Worm (Caenorhabditis elegans): ENCODE measurements around the gene nhr-135.

nhr-135 gene

ce11 chrV:7130974-7131373 is 37.4 kb upstream of the nhr-135 start, which contains the start of gene srx-36:
TSS of gene srx-36 (minus strand) at chrV:7131074.
- no peak for TF ChIP-seq ztf-4 (tag; optimal IDR thresholded peaks at IDR 0.05)
- no peak for TF ChIP-seq jun-1 (tag; optimal IDR thresholded peaks at IDR 0.05)
- no peak for TF ChIP-seq fkh-2 (tag; optimal IDR thresholded peaks at IDR 0.05)
- no peak for TF ChIP-seq unc-62 (GFP tag; optimal IDR thresholded peaks at IDR 0.05)
- no peak for TF ChIP-seq daf-12 (tag; optimal IDR thresholded peaks at IDR 0.05)
- no peak for TF ChIP-seq eor-1 (tag; optimal IDR thresholded peaks at IDR 0.05)
- no peak for TF ChIP-seq mdl-1 (tag; optimal IDR thresholded peaks at IDR 0.05)

ce11 chrV:7129460-7129859 is 35.9 kb upstream of the nhr-135 start, which contains the start of gene T01C4.8:
TSS of gene T01C4.8 (minus strand) at chrV:7129560.
- no peak for TF ChIP-seq nhr-43 (tag; optimal IDR thresholded peaks at IDR 0.05; ENCODE audit: poor library complexity, severe bottlenecking)
- no peak for TF ChIP-seq nfya-1 (tag; optimal IDR thresholded peaks at IDR 0.05; ENCODE audit: insufficient read depth)
- TF ChIP-seq nhr-25 (tag; optimal IDR thresholded peaks at IDR 0.05) = no peak
- TF ChIP-seq aly-2 (tag; optimal IDR thresholded peaks at IDR 0.05) = no peak
- TF ChIP-seq ceh-82 (tag; optimal IDR thresholded peaks at IDR 0.05) = no peak
- no peak for TF ChIP-seq ama-1 (optimal IDR thresholded peaks at IDR 0.05)

DNA sequence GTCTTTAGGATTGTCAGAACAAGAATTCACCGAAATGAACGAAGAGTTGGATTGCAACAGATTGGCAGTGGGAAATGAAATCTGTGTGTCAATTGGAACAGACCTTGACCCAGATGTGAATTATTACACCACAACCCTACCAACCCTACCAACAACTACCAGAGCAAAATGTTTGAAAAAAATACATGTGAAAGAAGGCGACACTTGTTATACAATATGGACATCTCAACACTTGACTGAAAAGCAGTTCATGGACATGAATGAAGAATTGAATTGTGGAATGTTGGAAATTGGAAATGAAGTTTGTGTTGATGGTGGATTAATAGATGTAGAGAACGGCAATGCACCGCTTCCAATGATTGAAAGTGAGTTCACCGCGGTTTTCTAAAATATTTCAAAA is 30.4 kb upstream of the nhr-135 start:
- TF ChIP-seq fos-1 (tag; optimal IDR thresholded peaks at IDR 0.05) = no peak
- TF ChIP-seq elt-3 (tag; optimal IDR thresholded peaks at IDR 0.05) = no peak
- TF ChIP-seq nhr-76 (tag; optimal IDR thresholded peaks at IDR 0.05) = no peak
- TF ChIP-seq egl-27 (tag; optimal IDR thresholded peaks at IDR 0.05) = no peak
- no peak for TF ChIP-seq hmg-11 (tag; optimal IDR thresholded peaks at IDR 0.05)
- no peak for TF ChIP-seq ztf-4 (tag; optimal IDR thresholded peaks at IDR 0.05)
- TF ChIP-seq lin-15B (tag; optimal IDR thresholded peaks at IDR 0.05) = no peak
- no peak for TF ChIP-seq mdl-1 (tag; optimal IDR thresholded peaks at IDR 0.05)
- TF ChIP-seq ztf-11 (tag; optimal IDR thresholded peaks at IDR 0.05) = no peak
- TF ChIP-seq unc-62 (GFP tag; optimal IDR thresholded peaks at IDR 0.05) = no peak
- no peak for TF ChIP-seq unc-39 (tag; optimal IDR thresholded peaks at IDR 0.05)

DNA sequence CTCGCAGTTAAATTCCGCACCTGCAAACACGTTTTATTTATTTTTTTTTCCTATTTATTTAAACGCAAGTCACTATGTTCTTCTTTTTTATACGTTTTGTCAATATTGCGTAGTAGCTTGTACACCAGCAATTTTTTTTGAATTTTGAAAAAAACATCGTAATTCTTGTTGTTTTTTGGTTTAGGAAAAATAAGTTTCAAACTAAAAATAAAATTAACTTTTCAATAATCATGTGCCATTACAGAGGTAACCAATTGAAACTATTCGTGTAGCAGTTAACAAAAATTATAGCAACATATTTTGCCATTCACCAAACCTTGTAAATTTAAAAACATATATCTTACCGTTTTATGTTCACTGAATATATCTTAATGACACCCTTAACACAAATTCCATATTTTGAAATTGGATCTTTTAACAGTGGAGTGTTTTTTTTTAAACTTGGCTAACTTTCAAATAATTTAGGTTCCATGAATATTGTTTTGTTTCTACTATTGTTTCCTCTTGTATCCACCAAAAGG is 29.7 kb upstream of the nhr-135 start, which contains the start of gene lmd-5:
lmd-5 (plus strand) TSS at position 471 of the 521 bp plus-strand sequence.
- peak; percentile 63 for TF ChIP-seq pha-4 (tag; optimal IDR thresholded peaks at IDR 0.05)
- TF ChIP-seq mdl-1 (tag; optimal IDR thresholded peaks at IDR 0.05) = no peak
- TF ChIP-seq ceh-82 (tag; optimal IDR thresholded peaks at IDR 0.05) = no peak
- TF ChIP-seq aly-2 (tag; optimal IDR thresholded peaks at IDR 0.05) = no peak

DNA sequence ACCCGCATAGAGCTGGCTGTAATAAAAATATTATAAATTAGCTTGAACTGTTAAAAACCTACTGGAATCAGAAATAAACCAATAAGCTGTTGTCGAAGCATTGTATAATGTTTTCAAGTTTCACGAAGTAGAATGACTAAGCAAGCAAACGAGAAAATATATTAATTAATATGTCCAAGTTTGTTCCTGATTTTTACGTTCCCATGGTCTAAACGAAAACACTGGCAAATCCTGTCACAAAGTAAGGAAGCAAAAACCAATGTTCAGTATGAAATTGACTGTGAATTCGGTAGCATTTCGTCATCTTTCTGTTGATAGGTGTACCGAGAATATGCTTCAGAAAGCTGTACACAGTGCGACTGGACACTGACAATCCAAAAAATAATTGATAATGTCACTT is 26.6 kb upstream of the nhr-135 start, which contains the start of gene srx-34:
srx-34 (minus strand) TSS at position 101 of the 400 bp plus-strand sequence.
- TF ChIP-seq nhr-11 (tag; optimal IDR thresholded peaks at IDR 0.05) = no peak
- TF ChIP-seq lsy-12 (tag; optimal IDR thresholded peaks at IDR 0.05) = no peak
- no peak for TF ChIP-seq snpc-4 (tag; optimal IDR thresholded peaks at IDR 0.05)

DNA sequence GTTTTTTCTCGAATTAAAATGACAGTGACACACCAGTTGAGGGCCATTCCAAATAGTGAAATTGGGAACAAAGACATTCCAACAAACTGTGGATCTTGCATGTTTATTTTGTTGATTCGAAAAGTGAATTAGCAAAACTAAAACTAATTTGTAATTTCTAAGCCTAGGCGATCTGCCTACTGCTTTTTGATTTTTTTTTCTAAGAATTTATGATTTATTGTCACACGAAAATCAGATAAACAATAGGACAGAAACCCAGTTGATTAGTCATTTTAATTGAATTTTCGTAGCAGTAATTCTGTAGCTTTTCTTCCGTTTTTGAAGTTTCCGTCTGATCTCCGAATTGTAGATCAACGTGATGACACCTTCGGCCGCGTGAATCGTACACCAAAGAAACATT is 25.2 kb upstream of the nhr-135 start, which contains the start of gene srx-33:
srx-33 (minus strand) TSS at position 101 of the 400 bp plus-strand sequence.
- no peak for TF ChIP-seq daf-12 (tag; optimal IDR thresholded peaks at IDR 0.05)
- TF ChIP-seq nhr-25 (tag; optimal IDR thresholded peaks at IDR 0.05) = no peak
- no peak for TF ChIP-seq pqm-1 (tag; optimal IDR thresholded peaks at IDR 0.05)
- TF ChIP-seq fkh-10 (GFP tag; optimal IDR thresholded peaks at IDR 0.05) = no peak
- no peak for TF ChIP-seq tbx-2 (tag; optimal IDR thresholded peaks at IDR 0.05)
- TF ChIP-seq jun-1 (tag; optimal IDR thresholded peaks at IDR 0.05) = no peak
- TF ChIP-seq elt-1 (tag; optimal IDR thresholded peaks at IDR 0.05) = no peak

ce11 chrV:7112223-7112622 is 18.7 kb upstream of the nhr-135 start:
- TF ChIP-seq ztf-11 (tag; optimal IDR thresholded peaks at IDR 0.05) (no peak), mml-1 (tag; optimal IDR thresholded peaks at IDR 0.05) (no peak), mdl-1 (tag; optimal IDR thresholded peaks at IDR 0.05) (no peak), ama-1 (optimal IDR thresholded peaks at IDR 0.05) (no peak), unc-39 (tag; optimal IDR thresholded peaks at IDR 0.05) (no peak), nhr-11 (tag; optimal IDR thresholded peaks at IDR 0.05) (no peak), fkh-10 (GFP tag; optimal IDR thresholded peaks at IDR 0.05) (no peak), skn-1 (tag; optimal IDR thresholded peaks at IDR 0.05) (no peak), aly-2 (tag; optimal IDR thresholded peaks at IDR 0.05) (no peak), nhr-43 (tag; optimal IDR thresholded peaks at IDR 0.05; ENCODE audit: poor library complexity, severe bottlenecking) (no peak), nhr-67 (tag; optimal IDR thresholded peaks at IDR 0.05) (no peak), nhr-76 (tag; optimal IDR thresholded peaks at IDR 0.05) (no peak), elt-2 (tag; optimal IDR thresholded peaks at IDR 0.05) (no peak), nhr-23 (tag; optimal IDR thresholded peaks at IDR 0.05) (no peak), nhr-77 (tag; optimal IDR thresholded peaks at IDR 0.05) (no peak), snpc-4 (tag; optimal IDR thresholded peaks at IDR 0.05) (no peak), zag-1 (tag; optimal IDR thresholded peaks at IDR 0.05) (no peak), fos-1 (tag; optimal IDR thresholded peaks at IDR 0.05) (no peak), lin-39 (tag; optimal IDR thresholded peaks at IDR 0.05) (no peak)
